Worm (Caenorhabditis elegans) whole organism, L1 larva: ENCODE results near the gene C34C12.7.

ENCODE experiments used
- C34B4.2 ChIP-seq: sonication (generic microtip); optimal IDR thresholded peaks from 2 replicates; lab custom pipeline; 2017; ENCODE audit warnings: mild to moderate bottlenecking, missing genetic modification characterization, missing compliant biosample characterization
- Y116A8C.19 ChIP-seq: sonication (generic microtip); optimal IDR thresholded peaks from 2 replicates; lab custom pipeline; 2016; ENCODE audit warnings: missing compliant biosample characterization, missing genetic modification characterization, borderline replicate concordance
- alr-1 ChIP-seq: fragments of 200-800 bp; sonication (Bioruptor generic); optimal IDR thresholded peaks from 2 replicates; lab custom pipeline; 2018; ENCODE audit warnings: borderline replicate concordance, mild to moderate bottlenecking, missing genetic modification characterization, missing compliant biosample characterization
- ama-1 ChIP-seq: fragments of 150-350 bp; optimal IDR thresholded peaks from 2 replicates; lab custom pipeline; 2014
- blmp-1 ChIP-seq: fragments of 150-350 bp; optimal IDR thresholded peaks from 2 replicates; lab custom pipeline; 2014; ENCODE audit warnings: missing biosample characterization, missing genetic modification characterization
- ceh-8 ChIP-seq: fragments of 200-800 bp; sonication (Bioruptor generic); optimal IDR thresholded peaks from 2 replicates; lab custom pipeline; 2018; ENCODE audit warnings: mild to moderate bottlenecking, missing genetic modification characterization, moderate library complexity, missing compliant biosample characterization
- ceh-90 ChIP-seq: sonication (generic microtip); optimal IDR thresholded peaks from 2 replicates; lab custom pipeline; 2016; ENCODE audit warnings: missing genetic modification characterization, missing compliant biosample characterization
- ces-1 ChIP-seq: fragments of 150-350 bp; optimal IDR thresholded peaks from 2 replicates; lab custom pipeline; 2014; ENCODE audit warnings: missing biosample characterization, missing genetic modification reagents, missing genetic modification characterization
- dpl-1 ChIP-seq, 3 experiments: fragments of 150-350 bp in 2 of 3; sonication (generic microtip) in 1 of 3; optimal IDR thresholded peaks; 2 replicates each; lab custom pipeline; 2014 to 2017; ENCODE audit warnings: missing biosample characterization in 3 of 3, missing genetic modification characterization in 3 of 3, missing genetic modification reagents in 3 of 3
- dsc-1 ChIP-seq: sonication (generic microtip); optimal IDR thresholded peaks from 2 replicates; lab custom pipeline; 2016; ENCODE audit warnings: mild to moderate bottlenecking, missing genetic modification characterization, missing compliant biosample characterization
- efl-1 ChIP-seq, 4 experiments: fragments of 150-350 bp; optimal IDR thresholded peaks in 3 of 4; peaks in 1 of 4; 1 replicate in 1 of 4; 2 replicates in 3 of 4; lab custom pipeline; 2014; ENCODE audit warnings: missing biosample characterization in 2 of 4, missing genetic modification characterization in 2 of 4, missing genetic modification reagents in 2 of 4
- egl-13 ChIP-seq: sonication (generic microtip); optimal IDR thresholded peaks from 2 replicates; lab custom pipeline; 2016; ENCODE audit warnings: missing genotype, missing genetic modification reagents, missing genetic modification characterization, missing compliant biosample characterization
- egl-27 ChIP-seq, 2 experiments: fragments of 150-350 bp in 1 of 2; sonication (generic microtip); optimal IDR thresholded peaks; 3 replicates each; lab custom pipeline; 2017 to 2018; ENCODE audit warnings: missing biosample characterization in 2 of 2, missing genetic modification characterization in 2 of 2, missing genetic modification reagents in 2 of 2
- elt-2 ChIP-seq: sonication (generic microtip); optimal IDR thresholded peaks from 2 replicates; lab custom pipeline; 2016; ENCODE audit warnings: missing genetic modification characterization, mild to moderate bottlenecking, inconsistent platforms, missing compliant biosample characterization, missing genetic modification reagents
- elt-3 ChIP-seq, 6 experiments: fragments of 150-350 bp in 1 of 6; sonication (generic microtip); optimal IDR thresholded peaks; 2 replicates each; lab custom pipeline; 2017 to 2018; ENCODE audit warnings: missing biosample characterization in 6 of 6, missing genetic modification characterization in 6 of 6, inconsistent platforms in 1 of 6
- ets-5 ChIP-seq: fragments of 200-800 bp; sonication (Bioruptor generic); IDR thresholded peaks from 2 replicates; pipeline ENCODE4 v1.3.6; 2022; ENCODE audit warnings: missing genetic modification characterization, missing compliant biosample characterization
- fkh-8 ChIP-seq: sonication (generic microtip); optimal IDR thresholded peaks from 2 replicates; lab custom pipeline; 2016; ENCODE audit warnings: mild to moderate bottlenecking, missing genetic modification characterization, missing compliant biosample characterization
- grh-1 ChIP-seq: fragments of 200-800 bp; sonication (Bioruptor generic); IDR thresholded peaks from 2 replicates; pipeline ENCODE4 v1.3.6; 2022; ENCODE audit warnings: missing genetic modification reagents, missing genetic modification characterization, missing compliant biosample characterization
- irx-1 ChIP-seq: sonication (generic microtip); optimal IDR thresholded peaks from 2 replicates; lab custom pipeline; 2016; ENCODE audit warnings: missing genetic modification characterization, missing compliant biosample characterization
- jun-1 ChIP-seq: fragments of 150-350 bp; optimal IDR thresholded peaks from 2 replicates; lab custom pipeline; 2014; ENCODE audit warnings: missing biosample characterization, missing genetic modification reagents, missing genetic modification characterization
- lin-14 ChIP-seq: fragments of 200-800 bp; sonication (Bioruptor generic); optimal IDR thresholded peaks from 2 replicates; lab custom pipeline; 2018; ENCODE audit warnings: mild to moderate bottlenecking, missing genetic modification characterization, moderate library complexity, missing compliant biosample characterization
- lin-35 ChIP-seq, 2 experiments: fragments of 150-350 bp; optimal IDR thresholded peaks; 2 replicates each; lab custom pipeline; 2014; ENCODE audit warnings: missing biosample characterization in 2 of 2, missing genetic modification characterization in 2 of 2, missing genetic modification reagents in 2 of 2
- lsy-2 ChIP-seq, 2 experiments: fragments of 150-350 bp; optimal IDR thresholded peaks; 2 replicates each; lab custom pipeline; 2014; ENCODE audit warnings: missing biosample characterization in 2 of 2, missing genetic modification characterization in 2 of 2
- mab-9 ChIP-seq: fragments of 200-800 bp; sonication (Bioruptor generic); IDR thresholded peaks from 2 replicates; pipeline ENCODE4 v1.3.6; 2022; ENCODE audit warnings: missing genetic modification reagents, missing genetic modification characterization, missing compliant biosample characterization
- mdl-1 ChIP-seq, 2 experiments: fragments of 150-350 bp; optimal IDR thresholded peaks; 2 replicates each; lab custom pipeline; 2014 to 2017; ENCODE audit warnings: missing biosample characterization in 2 of 2, missing genetic modification characterization in 2 of 2, inconsistent platforms in 1 of 2
- mep-1 ChIP-seq: fragments of 150-350 bp; optimal IDR thresholded peaks from 2 replicates; lab custom pipeline; 2014; ENCODE audit warnings: missing biosample characterization, missing genetic modification characterization
- nhr-20 ChIP-seq: sonication (generic microtip); optimal IDR thresholded peaks from 2 replicates; lab custom pipeline; 2016; ENCODE audit warnings: mild to moderate bottlenecking, missing genetic modification characterization, missing compliant biosample characterization
- nhr-47 ChIP-seq: sonication (generic microtip); optimal IDR thresholded peaks from 2 replicates; lab custom pipeline; 2016; ENCODE audit warnings: mild to moderate bottlenecking, missing genetic modification characterization, moderate library complexity, missing compliant biosample characterization
- nhr-71 ChIP-seq: sonication (generic microtip); optimal IDR thresholded peaks from 2 replicates; lab custom pipeline; 2016; ENCODE audit warnings: mild to moderate bottlenecking, missing genetic modification characterization, moderate library complexity, missing compliant biosample characterization
- nhr-85 ChIP-seq: sonication (generic microtip); peaks from one replicate; lab custom pipeline; 2016; ENCODE audit warnings: missing genetic modification characterization, inconsistent platforms, missing compliant biosample characterization
- nhr-90 ChIP-seq: sonication (generic microtip); optimal IDR thresholded peaks from 2 replicates; lab custom pipeline; 2016; ENCODE audit warnings: mild to moderate bottlenecking, missing genetic modification characterization, missing compliant biosample characterization; ENCODE audit not compliant: poor library complexity
- snpc-4 ChIP-seq: fragments of 150-350 bp; optimal IDR thresholded peaks from 2 replicates; lab custom pipeline; 2014; ENCODE audit warnings: missing biosample characterization, missing genetic modification characterization
- snu-23 ChIP-seq: sonication (generic microtip); optimal IDR thresholded peaks from 2 replicates; lab custom pipeline; 2016; ENCODE audit warnings: missing genetic modification characterization, missing compliant biosample characterization
- sup-37 ChIP-seq: fragments of 200-800 bp; sonication (Bioruptor generic); optimal IDR thresholded peaks from 2 replicates; lab custom pipeline; 2018; ENCODE audit warnings: mild to moderate bottlenecking, missing genetic modification characterization, missing compliant biosample characterization
- tlp-1 ChIP-seq: fragments of 150-350 bp; optimal IDR thresholded peaks from 2 replicates; lab custom pipeline; 2014; ENCODE audit warnings: missing biosample characterization, missing genetic modification characterization
- unc-86 ChIP-seq: sonication (generic microtip); optimal IDR thresholded peaks from 2 replicates; lab custom pipeline; 2016; ENCODE audit warnings: missing genetic modification characterization, missing compliant biosample characterization
- unc-98 ChIP-seq: fragments of 200-800 bp; sonication (Bioruptor generic); IDR thresholded peaks from 2 replicates; pipeline ENCODE4 v1.3.6; 2022; ENCODE audit warnings: missing genetic modification characterization, missing compliant biosample characterization
- xbp-1 ChIP-seq: sonication (generic microtip); optimal IDR thresholded peaks from 2 replicates; lab custom pipeline; 2016; ENCODE audit warnings: missing genetic modification characterization, missing compliant biosample characterization
- zag-1 ChIP-seq: fragments of 150-350 bp; optimal IDR thresholded peaks from 2 replicates; lab custom pipeline; 2014; ENCODE audit warnings: missing biosample characterization, missing genetic modification characterization
- zip-4 ChIP-seq: fragments of 200-800 bp; sonication (Bioruptor generic); optimal IDR thresholded peaks from 2 replicates; lab custom pipeline; 2018; ENCODE audit warnings: mild to moderate bottlenecking, missing genetic modification characterization, moderate library complexity, missing compliant biosample characterization
- ztf-4 ChIP-seq: fragments of 150-350 bp; optimal IDR thresholded peaks from 2 replicates; lab custom pipeline; 2014; ENCODE audit warnings: missing biosample characterization, missing genetic modification characterization

Gene C34C12.7

ce11 chrIII:3532035-3532434, 43.9 kb upstream of the C34C12.7 start (continued):
- peak; percentile 8 to 34 for TF ChIP-seq egl-27 (tag; optimal IDR thresholded peaks at IDR 0.05; lab: Kevin White, UChicago)
- peak; percentile 76 for TF ChIP-seq snu-23 (GFP tag; lab: Kevin White, UChicago)
- TF ChIP-seq unc-86: peak; percentile 76
- peak; percentile 69 for TF ChIP-seq nhr-71 (tag; lab: Kevin White, UChicago)
- peak; percentile 43 for TF ChIP-seq jun-1 (tag; lab: Kevin White, UChicago)
- peak; percentile 5 to 52 (median 21) for TF ChIP-seq dpl-1 (GFP tag; optimal IDR thresholded peaks at IDR 0.05; lab: Kevin White, UChicago)
- peak; percentile 76 for TF ChIP-seq fkh-8 (tag; lab: Kevin White, UChicago)
- TF ChIP-seq dsc-1 (tag; lab: Kevin White, UChicago): peak; percentile 47
- TF ChIP-seq, all 84 proteins: peak for 31

- TF ChIP-seq nhr-85 (tag; lab: Kevin White, UChicago) (peak; percentile 38), efl-1 (optimal IDR thresholded peaks at IDR 0.05; lab: Kevin White, UChicago) (no peak), efl-1 (GFP tag; optimal IDR thresholded peaks at IDR 0.05 in 1 of 2; lab: Kevin White, UChicago) (peak in 1 of 2 experiments; percentile 65), elt-2 (tag; lab: Kevin White, UChicago) (peak; percentile 12), alr-1 (tag; lab: Kevin White, UChicago) (no peak)
- TF ChIP-seq, all 84 proteins: peak for 3
Observed at ce11 chrIII:3529744-3530208, 41.6 kb upstream of the C34C12.7 start, which contains the start of gene pitp-1. Gene pitp-1 (minus strand): TSS chrIII:3529794.

ce11 chrIII:3528342-3528741, 40.2 kb upstream of the C34C12.7 start, which contains the start of gene rpl-37:
Gene rpl-37 (plus strand): TSS chrIII:3528642.
- no peak for TF ChIP-seq lsy-2 (tag; optimal IDR thresholded peaks at IDR 0.05; lab: Kevin White, UChicago)
- no peak for TF ChIP-seq mab-9
- no peak for TF ChIP-seq ceh-90 (tag; lab: Kevin White, UChicago)
- TF ChIP-seq unc-98 (GFP tag; lab: Robert Waterston, UW): no peak
- no peak for TF ChIP-seq zag-1 (tag; lab: Kevin White, UChicago)
- no peak for TF ChIP-seq mep-1 (tag; lab: Kevin White, UChicago)
- TF ChIP-seq nhr-71 (tag; lab: Kevin White, UChicago): no peak
- no peak for TF ChIP-seq egl-13 (tag; lab: Kevin White, UChicago)
- no peak for TF ChIP-seq mdl-1 (tag; optimal IDR thresholded peaks at IDR 0.05; lab: Kevin White, UChicago)
- TF ChIP-seq elt-3 (tag; optimal IDR thresholded peaks at IDR 0.05; lab: Kevin White, UChicago): no peak
- TF ChIP-seq tlp-1 (tag; lab: Kevin White, UChicago): no peak
- no peak for TF ChIP-seq lin-35 (GFP tag; optimal IDR thresholded peaks at IDR 0.05; lab: Kevin White, UChicago)

ce11 chrIII:3523363-3523762, 35.2 kb upstream of the C34C12.7 start:
- TF ChIP-seq efl-1 (optimal IDR thresholded peaks at IDR 0.05; lab: Kevin White, UChicago) (no peak), efl-1 (GFP tag; optimal IDR thresholded peaks at IDR 0.05 in 1 of 2; lab: Kevin White, UChicago) (peak in 1 of 2 experiments; percentile 49), nhr-47 (tag; lab: Kevin White, UChicago) (no peak)

- TF ChIP-seq Y116A8C.19 (tag; lab: Kevin White, UChicago) (no peak), tlp-1 (tag; lab: Kevin White, UChicago) (no peak), mab-9 (no peak), alr-1 (tag; lab: Kevin White, UChicago) (no peak), blmp-1 (tag; lab: Kevin White, UChicago) (peak; percentile 71), nhr-20 (tag; lab: Kevin White, UChicago) (peak; percentile 25), zip-4 (GFP tag; lab: Kevin White, UChicago) (no peak), lin-35 (GFP tag; optimal IDR thresholded peaks at IDR 0.05; lab: Kevin White, UChicago) (peak in 1 of 2 experiments; percentile 44), irx-1 (tag; lab: Kevin White, UChicago) (no peak), ceh-8 (GFP tag; lab: Kevin White, UChicago) (no peak), ztf-4 (tag; lab: Kevin White, UChicago) (no peak), grh-1 (GFP tag; lab: Robert Waterston, UW) (no peak), ces-1 (GFP tag; lab: Kevin White, UChicago) (no peak), xbp-1 (tag; lab: Kevin White, UChicago) (no peak), lsy-2 (tag; optimal IDR thresholded peaks at IDR 0.05; lab: Kevin White, UChicago) (no peak), sup-37 (GFP tag; lab: Kevin White, UChicago) (no peak), nhr-90 (tag; lab: Kevin White, UChicago) (peak; percentile 11), elt-3 (tag; optimal IDR thresholded peaks at IDR 0.05; lab: Kevin White, UChicago) (no peak), mdl-1 (tag; optimal IDR thresholded peaks at IDR 0.05; lab: Kevin White, UChicago) (peak in 1 of 2 experiments; percentile 56), ama-1 (lab: Kevin White, UChicago) (no peak), elt-2 (tag; lab: Kevin White, UChicago) (peak; percentile 76), snpc-4 (no peak), nhr-85 (tag; lab: Kevin White, UChicago) (no peak), ets-5 (GFP tag; lab: Robert Waterston, UW) (no peak), C34B4.2 (tag; lab: Kevin White, UChicago) (no peak), nhr-47 (tag; lab: Kevin White, UChicago) (no peak), lin-14 (GFP tag; lab: Kevin White, UChicago) (peak; percentile 10)
Observed at ce11 chrIII:3520417-3520816, 32.3 kb upstream of the C34C12.7 start.
